Worm (Caenorhabditis elegans) whole organism, L1 larva: ENCODE measurements around the gene C05C9.1.

ENCODE experiments used
- C04F5.9 ChIP-seq: sonication (generic microtip); optimal IDR thresholded peaks from 2 replicates; lab custom pipeline; 2016; ENCODE audit warnings: missing genetic modification characterization, missing compliant biosample characterization
- F16B12.6 ChIP-seq: fragments of 150-350 bp; optimal IDR thresholded peaks from 2 replicates; lab custom pipeline; 2014; ENCODE audit warnings: missing biosample characterization, missing genetic modification characterization
- alr-1 ChIP-seq: fragments of 200-800 bp; sonication (Bioruptor generic); optimal IDR thresholded peaks from 2 replicates; lab custom pipeline; 2018; ENCODE audit warnings: borderline replicate concordance, mild to moderate bottlenecking, missing genetic modification characterization, missing compliant biosample characterization
- aly-2 ChIP-seq: fragments of 150-350 bp; optimal IDR thresholded peaks from 2 replicates; lab custom pipeline; 2014; ENCODE audit warnings: missing biosample characterization, missing genetic modification characterization
- ama-1 ChIP-seq: fragments of 150-350 bp; optimal IDR thresholded peaks from 2 replicates; lab custom pipeline; 2014
- blmp-1 ChIP-seq: fragments of 150-350 bp; optimal IDR thresholded peaks from 2 replicates; lab custom pipeline; 2014; ENCODE audit warnings: missing biosample characterization, missing genetic modification characterization
- ceh-8 ChIP-seq: fragments of 200-800 bp; sonication (Bioruptor generic); optimal IDR thresholded peaks from 2 replicates; lab custom pipeline; 2018; ENCODE audit warnings: mild to moderate bottlenecking, missing genetic modification characterization, moderate library complexity, missing compliant biosample characterization
- ceh-90 ChIP-seq: sonication (generic microtip); optimal IDR thresholded peaks from 2 replicates; lab custom pipeline; 2016; ENCODE audit warnings: missing genetic modification characterization, missing compliant biosample characterization
- dsc-1 ChIP-seq: sonication (generic microtip); optimal IDR thresholded peaks from 2 replicates; lab custom pipeline; 2016; ENCODE audit warnings: mild to moderate bottlenecking, missing genetic modification characterization, missing compliant biosample characterization
- efl-1 ChIP-seq, 4 experiments: fragments of 150-350 bp; optimal IDR thresholded peaks in 3 of 4; peaks in 1 of 4; 1 replicate in 1 of 4; 2 replicates in 3 of 4; lab custom pipeline; 2014; ENCODE audit warnings: missing biosample characterization in 2 of 4, missing genetic modification characterization in 2 of 4, missing genetic modification reagents in 2 of 4
- egl-13 ChIP-seq: sonication (generic microtip); optimal IDR thresholded peaks from 2 replicates; lab custom pipeline; 2016; ENCODE audit warnings: missing genotype, missing genetic modification reagents, missing genetic modification characterization, missing compliant biosample characterization
- egl-27 ChIP-seq, 2 experiments: fragments of 150-350 bp in 1 of 2; sonication (generic microtip); optimal IDR thresholded peaks; 3 replicates each; lab custom pipeline; 2017 to 2018; ENCODE audit warnings: missing biosample characterization in 2 of 2, missing genetic modification characterization in 2 of 2, missing genetic modification reagents in 2 of 2
- elt-3 ChIP-seq, 6 experiments: fragments of 150-350 bp in 1 of 6; sonication (generic microtip); optimal IDR thresholded peaks; 2 replicates each; lab custom pipeline; 2017 to 2018; ENCODE audit warnings: missing biosample characterization in 6 of 6, missing genetic modification characterization in 6 of 6, inconsistent platforms in 1 of 6
- fkh-10 ChIP-seq: sonication (generic microtip); optimal IDR thresholded peaks from 2 replicates; lab custom pipeline; 2017; ENCODE audit warnings: missing biosample characterization, missing genetic modification reagents, missing genetic modification characterization
- fos-1 ChIP-seq: fragments of 150-350 bp; optimal IDR thresholded peaks from 2 replicates; lab custom pipeline; 2014; ENCODE audit warnings: missing biosample characterization, missing genetic modification characterization
- hlh-17 ChIP-seq: fragments of 200-800 bp; sonication (Bioruptor generic); optimal IDR thresholded peaks from 2 replicates; lab custom pipeline; 2018; ENCODE audit warnings: missing genetic modification characterization, mild to moderate bottlenecking, missing compliant biosample characterization, moderate library complexity, borderline replicate concordance
- hpl-2 ChIP-seq: fragments of 150-350 bp; optimal IDR thresholded peaks from 2 replicates; lab custom pipeline; 2014; ENCODE audit warnings: missing biosample characterization, missing genetic modification reagents, missing genetic modification characterization
- irx-1 ChIP-seq: sonication (generic microtip); optimal IDR thresholded peaks from 2 replicates; lab custom pipeline; 2016; ENCODE audit warnings: missing genetic modification characterization, missing compliant biosample characterization
- isw-1 ChIP-seq: fragments of 200-800 bp; sonication (Bioruptor generic); IDR thresholded peaks from 2 replicates; pipeline ENCODE4 v1.3.6; 2022; ENCODE audit warnings: missing genetic modification characterization, missing compliant biosample characterization
- lin-13 ChIP-seq: fragments of 150-350 bp; optimal IDR thresholded peaks from 2 replicates; lab custom pipeline; 2014; ENCODE audit warnings: missing biosample characterization, missing genetic modification reagents, missing genetic modification characterization
- lin-14 ChIP-seq: fragments of 200-800 bp; sonication (Bioruptor generic); optimal IDR thresholded peaks from 2 replicates; lab custom pipeline; 2018; ENCODE audit warnings: mild to moderate bottlenecking, missing genetic modification characterization, moderate library complexity, missing compliant biosample characterization
- lin-35 ChIP-seq, 2 experiments: fragments of 150-350 bp; optimal IDR thresholded peaks; 2 replicates each; lab custom pipeline; 2014; ENCODE audit warnings: missing biosample characterization in 2 of 2, missing genetic modification characterization in 2 of 2, missing genetic modification reagents in 2 of 2
- lin-39 ChIP-seq: fragments of 150-350 bp; optimal IDR thresholded peaks from 2 replicates; lab custom pipeline; 2014; ENCODE audit warnings: missing biosample characterization, missing genetic modification reagents, missing genetic modification characterization
- mef-2 ChIP-seq: fragments of 150-350 bp; optimal IDR thresholded peaks from 2 replicates; lab custom pipeline; 2014; ENCODE audit warnings: missing biosample characterization, missing genetic modification characterization
- nhr-12 ChIP-seq: sonication (generic microtip); optimal IDR thresholded peaks from 2 replicates; lab custom pipeline; 2017; ENCODE audit warnings: missing biosample characterization, missing genetic modification characterization
- nhr-20 ChIP-seq: sonication (generic microtip); optimal IDR thresholded peaks from 2 replicates; lab custom pipeline; 2016; ENCODE audit warnings: mild to moderate bottlenecking, missing genetic modification characterization, missing compliant biosample characterization
- nhr-77 ChIP-seq: fragments of 150-350 bp; optimal IDR thresholded peaks from 2 replicates; lab custom pipeline; 2014; ENCODE audit warnings: missing biosample characterization, missing genetic modification characterization
- nhr-90 ChIP-seq: sonication (generic microtip); optimal IDR thresholded peaks from 2 replicates; lab custom pipeline; 2016; ENCODE audit warnings: mild to moderate bottlenecking, missing genetic modification characterization, missing compliant biosample characterization; ENCODE audit not compliant: poor library complexity
- pag-3 ChIP-seq: sonication (generic microtip); optimal IDR thresholded peaks from 2 replicates; lab custom pipeline; 2017; ENCODE audit warnings: missing genetic modification characterization, mild to moderate bottlenecking, missing compliant biosample characterization, antibody characterized with exemption, borderline replicate concordance; ENCODE audit not compliant: insufficient read depth
- skn-1 ChIP-seq: fragments of 150-350 bp; optimal IDR thresholded peaks from 2 replicates; lab custom pipeline; 2014; ENCODE audit warnings: missing biosample characterization, missing genetic modification characterization
- snpc-4 ChIP-seq: fragments of 150-350 bp; optimal IDR thresholded peaks from 2 replicates; lab custom pipeline; 2014; ENCODE audit warnings: missing biosample characterization, missing genetic modification characterization
- snu-23 ChIP-seq: sonication (generic microtip); optimal IDR thresholded peaks from 2 replicates; lab custom pipeline; 2016; ENCODE audit warnings: missing genetic modification characterization, missing compliant biosample characterization
- sox-4 ChIP-seq: sonication (generic microtip); optimal IDR thresholded peaks from 2 replicates; lab custom pipeline; 2016; ENCODE audit warnings: missing genetic modification characterization, missing compliant biosample characterization
- sptf-1 ChIP-seq: fragments of 150-350 bp; optimal IDR thresholded peaks from 2 replicates; lab custom pipeline; 2014; ENCODE audit warnings: missing biosample characterization, missing genetic modification characterization
- tlp-1 ChIP-seq: fragments of 150-350 bp; optimal IDR thresholded peaks from 2 replicates; lab custom pipeline; 2014; ENCODE audit warnings: missing biosample characterization, missing genetic modification characterization
- unc-130 ChIP-seq: fragments of 150-350 bp; optimal IDR thresholded peaks from 2 replicates; lab custom pipeline; 2017; ENCODE audit warnings: missing biosample characterization, missing genetic modification characterization, inconsistent platforms
- unc-30 ChIP-seq: sonication (generic microtip); optimal IDR thresholded peaks from 2 replicates; lab custom pipeline; 2017; ENCODE audit warnings: missing biosample characterization, missing genetic modification characterization
- zag-1 ChIP-seq: fragments of 150-350 bp; optimal IDR thresholded peaks from 2 replicates; lab custom pipeline; 2014; ENCODE audit warnings: missing biosample characterization, missing genetic modification characterization
- zip-4 ChIP-seq: fragments of 200-800 bp; sonication (Bioruptor generic); optimal IDR thresholded peaks from 2 replicates; lab custom pipeline; 2018; ENCODE audit warnings: mild to moderate bottlenecking, missing genetic modification characterization, moderate library complexity, missing compliant biosample characterization

Gene C05C9.1

ce11 chrX:11160537-11160936 lies at the start of gene C05C9.1:
C05C9.1 (plus strand) TSS chrX:11160837.
- TF ChIP-seq nhr-77 (tag; lab: Kevin White, UChicago) (no peak), irx-1 (tag; lab: Kevin White, UChicago) (no peak), nhr-90 (no peak)

- TF ChIP-seq hpl-2 (GFP tag; lab: Kevin White, UChicago) (no peak), aly-2 (tag; lab: Kevin White, UChicago) (no peak), zip-4 (no peak), ceh-8 (peak; percentile 2)
- TF ChIP-seq, all 84 proteins: peak for 1
Measured at ce11 chrX:11114420-11114819, 46.2 kb upstream of the C05C9.1 start.

- TF ChIP-seq hlh-17 (GFP tag; lab: Kevin White, UChicago), result no peak
- TF ChIP-seq C04F5.9 (tag; lab: Kevin White, UChicago), result no peak
- no peak for TF ChIP-seq egl-27 (tag; optimal IDR thresholded peaks at IDR 0.05; lab: Kevin White, UChicago)
- no peak for TF ChIP-seq snpc-4
- no peak for TF ChIP-seq zag-1 (tag; lab: Kevin White, UChicago)
Measured at ce11 chrX:11116723-11117122, 43.9 kb upstream of the C05C9.1 start, which contains the start of gene nlp-66. nlp-66 (minus strand) TSS chrX:11116823.

- TF ChIP-seq skn-1 (tag; lab: Kevin White, UChicago), result no peak
- TF ChIP-seq lin-13, result no peak
- TF ChIP-seq sox-4, result no peak
- TF ChIP-seq ceh-8, result no peak
- TF ChIP-seq lin-39 (tag; lab: Kevin White, UChicago), result no peak
- no peak for TF ChIP-seq elt-3 (tag; optimal IDR thresholded peaks at IDR 0.05; lab: Kevin White, UChicago)
- no peak for TF ChIP-seq ceh-90 (tag; lab: Kevin White, UChicago)
- no peak for TF ChIP-seq lin-14 (GFP tag; lab: Kevin White, UChicago)
- TF ChIP-seq F16B12.6, result no peak
- TF ChIP-seq fos-1 (tag; lab: Kevin White, UChicago), result no peak
- TF ChIP-seq snu-23, result no peak
- TF ChIP-seq lin-35 (GFP tag; optimal IDR thresholded peaks at IDR 0.05; lab: Kevin White, UChicago), result no peak
- TF ChIP-seq blmp-1 (tag; lab: Kevin White, UChicago), result no peak
- TF ChIP-seq mef-2, result no peak
- TF ChIP-seq unc-130 (tag; lab: Kevin White, UChicago), result no peak
- no peak for TF ChIP-seq dsc-1 (tag; lab: Kevin White, UChicago)
- TF ChIP-seq nhr-90, result no peak
Measured at ce11 chrX:11120808-11121207, 39.8 kb upstream of the C05C9.1 start, which contains the start of gene R08B4.3. R08B4.3 (minus strand) TSS chrX:11121005.

- TF ChIP-seq alr-1 (peak; percentile 72), tlp-1 (tag; lab: Kevin White, UChicago) (no peak), sox-4 (no peak)
Measured at ce11 chrX:11122412-11122811, 38.2 kb upstream of the C05C9.1 start.

- TF ChIP-seq pag-3 (tag; lab: Kevin White, UChicago) (no peak), efl-1 (optimal IDR thresholded peaks at IDR 0.05; lab: Kevin White, UChicago) (no peak), efl-1 (GFP tag; optimal IDR thresholded peaks at IDR 0.05 in 1 of 2; lab: Kevin White, UChicago) (peak in 1 of 2 experiments; percentile 28), fkh-10 (GFP tag; lab: Kevin White, UChicago) (peak; percentile 15), sptf-1 (tag; lab: Kevin White, UChicago) (no peak), nhr-12 (no peak), egl-13 (tag; lab: Kevin White, UChicago) (no peak), isw-1 (GFP tag; lab: Robert Waterston, UW) (no peak), F16B12.6 (no peak), nhr-20 (no peak), unc-30 (tag; lab: Kevin White, UChicago) (no peak), ama-1 (lab: Kevin White, UChicago) (no peak), alr-1 (peak; percentile 98)
Measured at ce11 chrX:11123998-11124397, 36.6 kb upstream of the C05C9.1 start.
